Worm (Caenorhabditis elegans) whole organism, L2 larva: Measurements from ENCODE around the gene C03B1.9.

ENCODE experiments used
- ceh-16 ChIP-seq: fragments of 150-350 bp; optimal IDR thresholded peaks from 2 replicates; lab custom pipeline; 2014; ENCODE audit warnings: missing biosample characterization, missing genetic modification characterization
- dmd-4 ChIP-seq: sonication (generic microtip); optimal IDR thresholded peaks from 2 replicates; lab custom pipeline; 2017; ENCODE audit warnings: missing biosample characterization, missing genetic modification characterization

DNA sequence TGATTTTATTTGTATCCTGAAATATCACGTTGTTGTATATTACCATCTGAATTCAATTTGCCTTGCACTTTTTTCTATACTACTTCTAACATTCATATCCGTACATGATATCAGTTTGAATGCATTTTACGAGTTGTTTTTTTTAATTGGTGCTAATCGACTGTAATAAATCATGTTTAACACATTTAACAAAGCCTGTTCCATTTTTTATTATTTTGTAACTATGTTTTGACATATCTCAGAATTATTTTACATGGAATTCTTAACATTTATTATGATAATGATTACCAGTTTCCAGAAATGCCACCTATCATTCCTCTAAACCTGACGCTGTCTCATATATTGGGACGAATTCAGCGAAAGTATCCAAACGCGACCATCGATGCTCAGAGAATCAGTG is 18.8 kb upstream of the C03B1.9 start, which contains the start of gene C03B1.3:
- TF ChIP-seq ceh-16 (tag; lab: Kevin White, UChicago) (no peak), dmd-4 (tag; lab: Kevin White, UChicago) (no peak)
